Worm (Caenorhabditis elegans) whole organism, young adult: ENCODE results near the gene odd-2.

Source experiments
- F10E7.11 ChIP-seq: sonication (generic microtip); optimal IDR thresholded peaks from 2 replicates; lab custom pipeline; 2017; ENCODE audit warnings: mild to moderate bottlenecking, missing genetic modification characterization, moderate library complexity, missing compliant biosample characterization
- F22D6.2 ChIP-seq: sonication (generic microtip); optimal IDR thresholded peaks from 2 replicates; lab custom pipeline; 2016; ENCODE audit warnings: mild to moderate bottlenecking, missing genetic modification characterization, missing compliant biosample characterization
- attf-3 ChIP-seq: fragments of 200-800 bp; sonication (Bioruptor generic); conservative IDR thresholded peaks from 2 replicates; pipeline ENCODE4 v1.3.6; 2022; ENCODE audit warnings: missing genetic modification reagents, missing genetic modification characterization, missing compliant biosample characterization
- hlh-26 ChIP-seq: fragments of 200-800 bp; sonication (Bioruptor generic); conservative IDR thresholded peaks from 2 replicates; pipeline ENCODE4 v1.3.6; 2022; ENCODE audit warnings: missing genetic modification reagents, missing genetic modification characterization, missing compliant biosample characterization
- hmg-1.2 ChIP-seq: fragments of 200-800 bp; sonication (Bioruptor generic); IDR thresholded peaks from 2 replicates; pipeline ENCODE4 v1.3.6; 2022; ENCODE audit warnings: missing genetic modification reagents, missing genetic modification characterization, missing compliant biosample characterization
- madf-10 ChIP-seq: sonication (generic microtip); optimal IDR thresholded peaks from 2 replicates; lab custom pipeline; 2016; ENCODE audit warnings: mild to moderate bottlenecking, missing genetic modification characterization, missing compliant biosample characterization
- mel-28 ChIP-seq: sonication (generic microtip); optimal IDR thresholded peaks from 2 replicates; lab custom pipeline; 2016; ENCODE audit warnings: borderline replicate concordance, mild to moderate bottlenecking, missing genetic modification characterization, missing compliant biosample characterization
- nhr-120 ChIP-seq: fragments of 200-800 bp; sonication (Bioruptor generic); IDR thresholded peaks from 2 replicates; pipeline ENCODE4 v1.3.6; 2022; ENCODE audit warnings: missing genetic modification characterization, missing compliant biosample characterization
- rpc-1 ChIP-seq, 2 experiments: fragments of 150-350 bp in 1 of 2; sonication (generic microtip) in 1 of 2; optimal IDR thresholded peaks; 2 replicates each; lab custom pipeline; 2014 to 2018; ENCODE audit warnings: missing biosample characterization in 1 of 2, missing genetic modification characterization in 1 of 2, missing genetic modification reagents in 1 of 2, missing genotype in 1 of 2
- sdz-38 ChIP-seq: sonication (generic microtip); optimal IDR thresholded peaks from 2 replicates; lab custom pipeline; 2016; ENCODE audit warnings: missing genotype, missing genetic modification characterization, missing compliant biosample characterization
- sea-2 ChIP-seq: fragments of 200-800 bp; sonication (Bioruptor generic); IDR thresholded peaks from 2 replicates; pipeline ENCODE4 v1.3.6; 2022; ENCODE audit warnings: missing genetic modification characterization, missing compliant biosample characterization
- unc-62 ChIP-seq: fragments of 150-350 bp; optimal IDR thresholded peaks from 2 replicates; lab custom pipeline; 2014; ENCODE audit warnings: missing biosample characterization, missing genetic modification reagents, missing genetic modification characterization

ce11 chrX:6205325-6205724 is 45.0 kb upstream of the odd-2 start:
- TF ChIP-seq rpc-1 (optimal IDR thresholded peaks at IDR 0.05; lab: Kevin White, UChicago) = no peak
- no peak for TF ChIP-seq rpc-1 (tag; optimal IDR thresholded peaks at IDR 0.05; lab: Kevin White, UChicago)
- TF ChIP-seq F10E7.11 (tag; lab: Kevin White, UChicago) = no peak
- no peak for TF ChIP-seq unc-62
- TF ChIP-seq sea-2 (GFP tag; lab: Robert Waterston, UW) = no peak
- no peak for TF ChIP-seq hmg-1.2 (GFP tag; lab: Robert Waterston, UW)
- TF ChIP-seq attf-3 = no peak
- no peak for TF ChIP-seq nhr-120 (GFP tag; lab: Robert Waterston, UW)
- TF ChIP-seq F22D6.2 (tag; lab: Kevin White, UChicago) = no peak
- no peak for TF ChIP-seq madf-10 (tag; lab: Kevin White, UChicago)
- no peak for TF ChIP-seq mel-28 (tag; lab: Kevin White, UChicago)
- no peak for TF ChIP-seq hlh-26 (GFP tag; lab: Robert Waterston, UW)
- no peak for TF ChIP-seq sdz-38
